Fruit fly (Drosophila melanogaster): Measurements from ENCODE around the gene CG2750.

DNA sequence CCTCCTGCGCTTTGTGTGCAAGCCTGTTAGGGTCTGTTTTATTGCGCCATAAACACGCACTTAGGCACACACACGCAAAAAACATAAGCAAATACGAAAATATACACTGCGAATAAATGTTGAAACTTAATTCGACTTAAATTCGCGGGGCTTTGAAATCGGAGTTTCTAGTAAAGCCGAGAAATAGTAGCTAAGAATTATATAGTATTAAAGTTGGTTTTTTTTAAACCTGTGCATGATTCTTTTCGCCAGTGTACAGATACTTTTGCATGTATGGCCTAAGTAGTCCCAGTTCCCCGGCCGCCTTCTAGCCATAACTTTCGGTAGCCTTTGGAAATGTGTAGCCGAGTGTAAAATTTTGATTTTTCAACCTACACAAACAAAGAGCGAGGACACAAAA is 22.6 kb upstream of the CG2750 start:
- no peak for TF ChIP-seq CTCF (optimal IDR thresholded peaks at IDR 0.05)
- no peak for TF ChIP-seq CG8478 (optimal IDR thresholded peaks at IDR 0.05)
